Worm (Caenorhabditis elegans) whole organism, late embryonic: ENCODE data around the gene dph-5.

Experiments
- C08G9.2 ChIP-seq: sonication (generic microtip); optimal IDR thresholded peaks from 2 replicates; lab custom pipeline; 2016; ENCODE audit warnings: mild to moderate bottlenecking, missing genetic modification characterization, moderate library complexity, missing compliant biosample characterization
- C38D4.7 ChIP-seq: fragments of 200-800 bp; sonication (Bioruptor generic); optimal IDR thresholded peaks from 2 replicates; lab custom pipeline; 2018; ENCODE audit warnings: mild to moderate bottlenecking, missing genetic modification characterization, moderate library complexity, missing compliant biosample characterization
- K09A11.1 ChIP-seq: sonication (generic microtip); optimal IDR thresholded peaks from 2 replicates; lab custom pipeline; 2017; ENCODE audit warnings: antibody characterized with exemption, mild to moderate bottlenecking, missing genetic modification characterization, missing compliant biosample characterization; ENCODE audit not compliant: insufficient read depth
- T23F11.4 ChIP-seq: fragments of 200-800 bp; sonication (Bioruptor generic); optimal IDR thresholded peaks from 2 replicates; lab custom pipeline; 2018; ENCODE audit warnings: mild to moderate bottlenecking, missing genetic modification characterization, missing compliant biosample characterization
- ahr-1 ChIP-seq: sonication (generic microtip); optimal IDR thresholded peaks from 2 replicates; lab custom pipeline; 2016; ENCODE audit warnings: missing genetic modification characterization, missing compliant biosample characterization
- ceh-18 ChIP-seq: sonication (generic microtip); optimal IDR thresholded peaks from 2 replicates; lab custom pipeline; 2016; ENCODE audit warnings: missing genetic modification characterization, missing compliant biosample characterization
- ceh-22 ChIP-seq: sonication (generic microtip); optimal IDR thresholded peaks from 2 replicates; lab custom pipeline; 2017; ENCODE audit warnings: missing biosample characterization, missing genetic modification characterization
- ceh-24 ChIP-seq: sonication (generic microtip); optimal IDR thresholded peaks from 2 replicates; lab custom pipeline; 2016; ENCODE audit warnings: mild to moderate bottlenecking, missing genetic modification characterization, missing compliant biosample characterization
- ceh-31 ChIP-seq: sonication (generic microtip); optimal IDR thresholded peaks from 2 replicates; lab custom pipeline; 2016; ENCODE audit warnings: missing genetic modification characterization, missing compliant biosample characterization
- ceh-34 ChIP-seq: sonication (generic microtip); optimal IDR thresholded peaks from 2 replicates; lab custom pipeline; 2016; ENCODE audit warnings: mild to moderate bottlenecking, missing genetic modification characterization, missing compliant biosample characterization
- ceh-45 ChIP-seq: fragments of 200-800 bp; sonication (Bioruptor generic); IDR thresholded peaks from 2 replicates; pipeline ENCODE4 v1.3.6; 2022; ENCODE audit warnings: missing genetic modification reagents, missing genetic modification characterization, missing compliant biosample characterization
- ceh-48 ChIP-seq: sonication (generic microtip); optimal IDR thresholded peaks from 2 replicates; lab custom pipeline; 2016; ENCODE audit warnings: missing genetic modification characterization, inconsistent platforms, missing compliant biosample characterization
- ceh-9 ChIP-seq: sonication (generic microtip); optimal IDR thresholded peaks from 2 replicates; lab custom pipeline; 2016; ENCODE audit warnings: mild to moderate bottlenecking, missing genetic modification characterization, inconsistent platforms, missing compliant biosample characterization
- che-1 ChIP-seq: sonication (generic microtip); optimal IDR thresholded peaks from 2 replicates; lab custom pipeline; 2016; ENCODE audit warnings: mild to moderate bottlenecking, missing genetic modification characterization, missing compliant biosample characterization
- dmd-4 ChIP-seq: sonication (generic microtip); optimal IDR thresholded peaks from 2 replicates; lab custom pipeline; 2016; ENCODE audit warnings: borderline replicate concordance, missing genetic modification characterization, missing compliant biosample characterization
- elt-2 ChIP-seq: sonication (generic microtip); optimal IDR thresholded peaks from 2 replicates; lab custom pipeline; 2016; ENCODE audit warnings: missing genetic modification reagents, missing genetic modification characterization, missing compliant biosample characterization
- elt-4 ChIP-seq: sonication (generic microtip); optimal IDR thresholded peaks from 2 replicates; lab custom pipeline; 2016; ENCODE audit warnings: missing genetic modification characterization, missing compliant biosample characterization
- fax-1 ChIP-seq: sonication (generic microtip); optimal IDR thresholded peaks from 2 replicates; lab custom pipeline; 2016; ENCODE audit warnings: missing genotype, missing genetic modification characterization, missing compliant biosample characterization
- gmeb-2 ChIP-seq: sonication (generic microtip); optimal IDR thresholded peaks from 2 replicates; lab custom pipeline; 2016; ENCODE audit warnings: missing genetic modification characterization, inconsistent platforms, missing compliant biosample characterization
- hlh-13 ChIP-seq: fragments of 200-800 bp; sonication (Bioruptor generic); optimal IDR thresholded peaks from 2 replicates; lab custom pipeline; 2018; ENCODE audit warnings: mild to moderate bottlenecking, missing genetic modification characterization, missing compliant biosample characterization
- hlh-15 ChIP-seq: sonication (generic microtip); optimal IDR thresholded peaks from 2 replicates; lab custom pipeline; 2016; ENCODE audit warnings: missing genetic modification characterization, missing compliant biosample characterization
- hlh-30 ChIP-seq: sonication (generic microtip); optimal IDR thresholded peaks from 2 replicates; lab custom pipeline; 2017; ENCODE audit warnings: antibody characterized with exemption, missing genetic modification characterization, missing compliant biosample characterization; ENCODE audit not compliant: insufficient read depth
- madf-2 ChIP-seq: sonication (generic microtip); optimal IDR thresholded peaks from 2 replicates; lab custom pipeline; 2017; ENCODE audit warnings: missing genetic modification characterization, missing compliant biosample characterization
- mec-3 ChIP-seq: sonication (generic microtip); optimal IDR thresholded peaks from 2 replicates; lab custom pipeline; 2016; ENCODE audit warnings: borderline replicate concordance, missing genetic modification characterization, missing compliant biosample characterization
- nfya-1 ChIP-seq: sonication (generic microtip); optimal IDR thresholded peaks from 2 replicates; lab custom pipeline; 2017; ENCODE audit warnings: missing genetic modification characterization, mild to moderate bottlenecking, missing compliant biosample characterization, antibody characterized with exemption, moderate library complexity
- nhr-232 ChIP-seq: sonication (generic microtip); optimal IDR thresholded peaks from 2 replicates; lab custom pipeline; 2016; ENCODE audit warnings: missing genetic modification characterization, missing compliant biosample characterization
- npax-4 ChIP-seq: sonication (generic microtip); optimal IDR thresholded peaks from 2 replicates; lab custom pipeline; 2016; ENCODE audit warnings: missing genetic modification characterization, missing compliant biosample characterization
- odd-2 ChIP-seq: sonication (generic microtip); optimal IDR thresholded peaks from 2 replicates; lab custom pipeline; 2017; ENCODE audit warnings: antibody characterized with exemption, mild to moderate bottlenecking, missing genetic modification characterization, missing compliant biosample characterization
- pha-2 ChIP-seq: sonication (generic microtip); optimal IDR thresholded peaks from 2 replicates; lab custom pipeline; 2017; ENCODE audit warnings: mild to moderate bottlenecking, missing genetic modification characterization, missing compliant biosample characterization
- pha-4 ChIP-seq: fragments of 150-350 bp; optimal IDR thresholded peaks from 2 replicates; lab custom pipeline; 2018; ENCODE audit warnings: missing biosample characterization, missing genetic modification reagents, missing genetic modification characterization
- sox-4 ChIP-seq: sonication (generic microtip); optimal IDR thresholded peaks from 2 replicates; lab custom pipeline; 2017; ENCODE audit warnings: mild to moderate bottlenecking, missing genetic modification characterization, inconsistent platforms, missing compliant biosample characterization
- tbx-7 ChIP-seq: sonication (generic microtip); optimal IDR thresholded peaks from 2 replicates; lab custom pipeline; 2016; ENCODE audit warnings: missing genotype, missing genetic modification characterization, missing compliant biosample characterization
- unc-42 ChIP-seq: sonication (generic microtip); optimal IDR thresholded peaks from 2 replicates; lab custom pipeline; 2016; ENCODE audit warnings: missing genotype, missing genetic modification characterization, missing compliant biosample characterization
- ztf-16 ChIP-seq: sonication (generic microtip); optimal IDR thresholded peaks from 2 replicates; lab custom pipeline; 2017; ENCODE audit warnings: missing genetic modification characterization, missing compliant biosample characterization

dph-5 gene

DNA sequence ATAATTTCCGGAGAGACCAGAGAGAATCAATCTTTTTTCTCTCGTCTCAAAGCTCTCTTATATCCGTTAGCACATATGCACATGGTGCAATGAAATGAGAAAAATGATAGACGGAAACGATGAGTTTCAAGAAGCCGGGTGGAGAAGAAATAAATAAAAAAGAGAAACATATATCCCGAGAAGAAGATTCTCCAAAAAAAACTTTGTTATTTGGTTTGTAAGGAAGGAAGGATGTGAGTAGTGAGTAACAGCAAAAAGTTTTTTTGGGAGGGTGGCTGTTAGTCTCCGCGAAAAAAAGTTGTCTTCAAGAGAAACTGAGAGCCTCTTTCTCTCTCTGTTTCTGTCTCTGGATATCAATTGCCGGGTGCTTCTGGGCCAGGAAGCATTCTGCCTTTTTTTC lies 33.3 kb upstream of the dph-5 start:
- TF ChIP-seq ahr-1 (tag; lab: Kevin White, UChicago) (no peak), unc-42 (tag; lab: Kevin White, UChicago) (peak; percentile 63), madf-2 (tag; lab: Kevin White, UChicago) (no peak), ceh-48 (tag; lab: Kevin White, UChicago) (no peak), nhr-232 (tag; lab: Kevin White, UChicago) (no peak), hlh-30 (tag; lab: Kevin White, UChicago) (no peak), ceh-18 (tag; lab: Kevin White, UChicago) (no peak)

- TF ChIP-seq C08G9.2 (no peak), ahr-1 (tag; lab: Kevin White, UChicago) (no peak), hlh-15 (no peak), sox-4 (no peak), dmd-4 (tag; lab: Kevin White, UChicago) (no peak), ceh-9 (tag; lab: Kevin White, UChicago) (no peak), mec-3 (tag; lab: Kevin White, UChicago) (no peak), ceh-22 (no peak), ceh-24 (no peak), pha-4 (tag; lab: Kevin White, UChicago) (no peak), nhr-232 (tag; lab: Kevin White, UChicago) (no peak), pha-2 (no peak), hlh-13 (no peak), ztf-16 (tag; lab: Kevin White, UChicago) (no peak), K09A11.1 (tag; lab: Kevin White, UChicago) (no peak), C38D4.7 (GFP tag; lab: Kevin White, UChicago) (no peak), ceh-45 (no peak)
These were observed 30.4 kb upstream of the dph-5 start, which contains the start of gene nlp-51 for ce11 chrII:11319591-11319990. Gene nlp-51 (minus strand): TSS chrII:11319691.

- TF ChIP-seq npax-4 (tag; lab: Kevin White, UChicago): no peak
- TF ChIP-seq ceh-31: peak; percentile 33
- no peak for TF ChIP-seq ceh-34
- peak; percentile 28 for TF ChIP-seq elt-4
- no peak for TF ChIP-seq che-1 (tag; lab: Kevin White, UChicago)
- TF ChIP-seq ceh-45: no peak
- TF ChIP-seq unc-42 (tag; lab: Kevin White, UChicago): peak; percentile 37
- TF ChIP-seq, all 69 proteins: peak for 3
These were observed 20.9 kb upstream of the dph-5 start, which contains the start of gene tag-180 for ce11 chrII:11329021-11329479. Gene tag-180 (minus strand): TSS chrII:11329429.

ce11 chrII:11333375-11333774 lies 16.6 kb upstream of the dph-5 start:
- TF ChIP-seq hlh-13: no peak
- TF ChIP-seq unc-42 (tag; lab: Kevin White, UChicago): peak; percentile 19

ce11 chrII:11333846-11334638 lies 15.9 kb upstream of the dph-5 start:
- TF ChIP-seq ceh-22 (no peak), odd-2 (tag; lab: Kevin White, UChicago) (no peak), elt-2 (tag; lab: Kevin White, UChicago) (peak; percentile 55)

DNA sequence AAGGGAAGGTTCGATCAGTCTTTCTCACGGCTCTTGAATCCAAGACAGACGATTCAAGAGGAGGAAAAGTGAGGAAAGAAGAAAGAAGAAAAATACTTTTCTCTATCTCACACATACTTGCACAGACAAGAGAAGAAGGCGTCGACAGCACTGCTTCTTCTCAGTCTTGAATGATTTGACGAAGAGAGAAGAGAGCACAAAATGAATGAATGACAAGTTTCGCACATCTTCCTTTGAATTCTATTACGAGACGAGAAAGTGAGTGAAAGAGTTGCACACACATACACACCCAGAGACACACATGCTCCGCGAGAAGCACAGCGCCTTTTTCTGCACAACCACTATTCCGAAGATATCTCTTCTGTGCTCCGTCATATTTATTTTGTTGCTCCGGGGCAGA lies 14.3 kb upstream of the dph-5 start:
- TF ChIP-seq fax-1 (tag; lab: Kevin White, UChicago) (no peak), ceh-31 (peak; percentile 22), gmeb-2 (tag; lab: Kevin White, UChicago) (no peak), hlh-30 (tag; lab: Kevin White, UChicago) (no peak), tbx-7 (tag; lab: Kevin White, UChicago) (no peak), T23F11.4 (GFP tag; lab: Kevin White, UChicago) (no peak), elt-4 (no peak), nfya-1 (tag; lab: Kevin White, UChicago) (no peak), unc-42 (tag; lab: Kevin White, UChicago) (peak; percentile 96)
